Worm (Caenorhabditis elegans): ENCODE results near the gene srx-120.

- TF ChIP-seq nhr-11 (tag; optimal IDR thresholded peaks at IDR 0.05) (no peak), nhr-43 (tag; optimal IDR thresholded peaks at IDR 0.05; ENCODE audit: poor library complexity, severe bottlenecking) (no peak), nhr-23 (tag; optimal IDR thresholded peaks at IDR 0.05) (no peak), ztf-4 (tag; optimal IDR thresholded peaks at IDR 0.05) (no peak), skn-1 (tag; optimal IDR thresholded peaks at IDR 0.05) (no peak), nhr-12 (tag; optimal IDR thresholded peaks at IDR 0.05) (no peak), jun-1 (tag; optimal IDR thresholded peaks at IDR 0.05) (no peak), ztf-11 (tag; optimal IDR thresholded peaks at IDR 0.05) (no peak), nhr-77 (tag; optimal IDR thresholded peaks at IDR 0.05) (no peak), ceh-16 (tag; optimal IDR thresholded peaks at IDR 0.05) (no peak), sea-2 (GFP tag; optimal IDR thresholded peaks at IDR 0.05) (no peak), nhr-28 (tag; optimal IDR thresholded peaks at IDR 0.05) (no peak), fos-1 (tag; optimal IDR thresholded peaks at IDR 0.05) (no peak), tbx-2 (tag; optimal IDR thresholded peaks at IDR 0.05) (no peak)
These were observed 43.6 kb downstream of the srx-120 start, which contains the start of gene Y38E10A.3 for ce11 chrII:12574668-12575067.
